Fruit fly (Drosophila melanogaster) whole organism, embryonic: Measurements from ENCODE around the gene CG32544.
A peak's percentile ranks its signal among the peaks of the same experiment; 100 is the strongest.

Experiments used
- CG13424 ChIP-seq: fragments of 200-800 bp; sonication (Bioruptor generic); optimal IDR thresholded peaks from 2 replicates; lab custom pipeline; 2019; ENCODE audit warnings: missing biosample characterization, mild to moderate bottlenecking, missing genetic modification characterization, moderate library complexity
- CG13775 ChIP-seq: fragments of 200-800 bp; sonication (Bioruptor generic); optimal IDR thresholded peaks from 3 replicates; lab custom pipeline; 2017; ENCODE audit warnings: missing biosample characterization, mild to moderate bottlenecking, missing genetic modification characterization
- CG4282 ChIP-seq: fragments of 200-800 bp; sonication (Bioruptor generic); optimal IDR thresholded peaks from 2 replicates; lab custom pipeline; 2016; ENCODE audit warnings: missing biosample characterization, missing genetic modification characterization
- Rx ChIP-seq: fragments of 200-800 bp; sonication (Bioruptor generic); IDR thresholded peaks from 2 replicates; pipeline ENCODE4 v1.3.6; 2022; ENCODE audit warnings: missing biosample characterization, missing genetic modification characterization
- fd3F ChIP-seq: fragments of 200-800 bp; sonication (Bioruptor generic); optimal IDR thresholded peaks from 2 replicates; lab custom pipeline; 2018; ENCODE audit warnings: missing biosample characterization, mild to moderate bottlenecking, missing genetic modification characterization, moderate library complexity
- phol ChIP-seq: fragments of 200-800 bp; sonication (Bioruptor generic); optimal IDR thresholded peaks from 3 replicates; lab custom pipeline; 2018; ENCODE audit warnings: missing biosample characterization, mild to moderate bottlenecking, missing genetic modification characterization, moderate library complexity

The CG32544 gene

DNA sequence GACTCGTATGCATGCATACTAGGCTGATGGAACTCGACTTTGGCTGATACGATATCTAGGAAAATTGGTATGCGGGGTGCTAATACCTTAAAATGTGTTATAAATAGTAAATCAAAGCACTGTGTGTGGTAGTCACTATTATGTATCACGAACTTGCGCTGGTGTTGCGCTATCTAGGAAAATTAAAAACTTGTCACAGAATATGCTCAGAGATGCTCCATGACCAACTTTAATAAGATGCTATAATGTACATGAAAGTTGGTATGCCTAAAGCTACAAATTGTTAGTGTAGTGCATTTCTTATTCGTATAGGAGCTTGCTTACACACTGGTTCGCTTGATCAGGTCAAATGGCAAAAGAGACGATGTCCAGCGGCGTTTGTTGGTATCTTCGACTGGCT is 50.7 kb downstream of the CG32544 start (continued):
- no peak for TF ChIP-seq fd3F
- no peak for TF ChIP-seq CG4282 (GFP tag; lab: Kevin White, UChicago)
- peak; percentile 4 for TF ChIP-seq CG13424
- no peak for TF ChIP-seq Rx (GFP tag; lab: Robert Waterston, UW)
- peak; percentile 53 for TF ChIP-seq phol
- peak; percentile 5 for TF ChIP-seq CG13775 (GFP tag; lab: Kevin White, UChicago)
